Fruit fly (Drosophila melanogaster): ENCODE data around the gene CG33217.

dm6 chr3L:23095277-23095676, 30.5 kb upstream of the CG33217 start, which contains the start of gene RpL10:
- TF ChIP-seq Pif1B (GFP tag; optimal IDR thresholded peaks at IDR 0.05) (no peak), CG10348 (GFP tag; IDR thresholded peaks at IDR 0.05) (no peak), EcR (GFP tag; optimal IDR thresholded peaks at IDR 0.05) (no peak), rn (GFP tag; IDR thresholded peaks at IDR 0.05) (no peak)

Data from whole organism, pupa.